Fruit fly (Drosophila melanogaster): Measurements from ENCODE around the gene CG33654.

dm6 chr3R:9601949-9602348, 18.9 kb upstream of the CG33654 start:
- TF ChIP-seq ttk (optimal IDR thresholded peaks at IDR 0.05) (no peak), psq (optimal IDR thresholded peaks at IDR 0.05) (no peak), h (optimal IDR thresholded peaks at IDR 0.05) (no peak), Myc (optimal IDR thresholded peaks at IDR 0.05) (no peak), insv (optimal IDR thresholded peaks at IDR 0.05) (no peak), Sin3A (optimal IDR thresholded peaks at IDR 0.05) (no peak)
